Fruit fly (Drosophila melanogaster) whole organism, embryonic: ENCODE data around the gene CG3764.

Experiments
- Atf6 ChIP-seq: fragments of 200-800 bp; sonication (Bioruptor generic); IDR thresholded peaks from 2 replicates; pipeline ENCODE4 v1.3.6; 2022; ENCODE audit warnings: missing biosample characterization, missing genetic modification characterization
- Blimp-1 ChIP-seq: fragments of 200-800 bp; sonication (Bioruptor generic); optimal IDR thresholded peaks from 3 replicates; lab custom pipeline; 2018; ENCODE audit warnings: missing biosample characterization, missing genetic modification characterization, mild to moderate bottlenecking, moderate library complexity, missing genetic modification reagents
- CG1024 ChIP-seq: fragments of 200-800 bp; sonication (Bioruptor generic); IDR thresholded peaks from 2 replicates; pipeline ENCODE4 v1.3.6; 2022; ENCODE audit warnings: missing biosample characterization, missing genetic modification characterization
- CG10274 ChIP-seq: fragments of 200-800 bp; sonication (Bioruptor generic); optimal IDR thresholded peaks from 3 replicates; lab custom pipeline; 2017; ENCODE audit warnings: missing biosample characterization, mild to moderate bottlenecking, missing genetic modification characterization
- CG11085 ChIP-seq: fragments of 200-800 bp; sonication (Bioruptor generic); IDR thresholded peaks from 2 replicates; pipeline ENCODE4 v1.3.6; 2022; ENCODE audit warnings: missing biosample characterization, missing genetic modification characterization
- CG12299 ChIP-seq: fragments of 200-800 bp; sonication (Bioruptor generic); optimal IDR thresholded peaks from 2 replicates; lab custom pipeline; 2018; ENCODE audit warnings: missing biosample characterization, mild to moderate bottlenecking, missing genetic modification characterization
- CG12391 ChIP-seq: fragments of 200-800 bp; sonication (Bioruptor generic); optimal IDR thresholded peaks from 3 replicates; lab custom pipeline; 2018; ENCODE audit warnings: missing biosample characterization, mild to moderate bottlenecking, missing genetic modification characterization, moderate library complexity
- CG13287 ChIP-seq: fragments of 200-800 bp; sonication (Bioruptor generic); IDR thresholded peaks from 2 replicates; pipeline ENCODE4 v1.3.6; 2022; ENCODE audit warnings: missing biosample characterization, missing genetic modification characterization; ENCODE audit not compliant: partially characterized antibody
- CG13775 ChIP-seq: fragments of 200-800 bp; sonication (Bioruptor generic); optimal IDR thresholded peaks from 3 replicates; lab custom pipeline; 2017; ENCODE audit warnings: missing biosample characterization, mild to moderate bottlenecking, missing genetic modification characterization
- CG14710 ChIP-seq: fragments of 200-800 bp; sonication (Bioruptor generic); optimal IDR thresholded peaks from 3 replicates; lab custom pipeline; 2019; ENCODE audit warnings: missing biosample characterization, mild to moderate bottlenecking, missing genetic modification characterization, moderate library complexity
- CG15696 ChIP-seq: fragments of 200-800 bp; sonication (Bioruptor generic); optimal IDR thresholded peaks from 2 replicates; lab custom pipeline; 2019; ENCODE audit warnings: missing biosample characterization, mild to moderate bottlenecking, missing genetic modification characterization, moderate library complexity
- CG2678 ChIP-seq: fragments of 200-800 bp; sonication (Bioruptor generic); optimal IDR thresholded peaks from 3 replicates; lab custom pipeline; 2019; ENCODE audit warnings: missing biosample characterization, mild to moderate bottlenecking, missing genetic modification characterization, moderate library complexity
- CG4707 ChIP-seq: fragments of 200-800 bp; sonication (Bioruptor generic); optimal IDR thresholded peaks from 2 replicates; lab custom pipeline; 2018; ENCODE audit warnings: missing biosample characterization, mild to moderate bottlenecking, missing genetic modification characterization, moderate library complexity
- CG6765 ChIP-seq: fragments of 200-800 bp; sonication (Bioruptor generic); optimal IDR thresholded peaks from 3 replicates; lab custom pipeline; 2017; ENCODE audit warnings: missing biosample characterization, mild to moderate bottlenecking, missing genetic modification characterization
- CG7271 ChIP-seq: fragments of 200-800 bp; sonication (Bioruptor generic); optimal IDR thresholded peaks from 2 replicates; lab custom pipeline; 2018; ENCODE audit warnings: missing biosample characterization, mild to moderate bottlenecking, missing genetic modification characterization, moderate library complexity
- CG8281 ChIP-seq: fragments of 200-800 bp; sonication (Bioruptor generic); optimal IDR thresholded peaks from 2 replicates; lab custom pipeline; 2018; ENCODE audit warnings: missing biosample characterization, mild to moderate bottlenecking, missing genetic modification characterization, moderate library complexity
- CG9727 ChIP-seq: fragments of 200-800 bp; sonication (Bioruptor generic); optimal IDR thresholded peaks from 3 replicates; lab custom pipeline; 2017; ENCODE audit warnings: missing biosample characterization, mild to moderate bottlenecking, missing genetic modification characterization
- Dip2 ChIP-seq: fragments of 200-800 bp; sonication (Bioruptor generic); IDR thresholded peaks from 2 replicates; pipeline ENCODE4 v1.3.6; 2022; ENCODE audit warnings: missing biosample characterization, missing genetic modification characterization
- Dp ChIP-seq: fragments of 200-800 bp; sonication (Bioruptor generic); optimal IDR thresholded peaks from 2 replicates; lab custom pipeline; 2018; ENCODE audit warnings: missing biosample characterization, mild to moderate bottlenecking, missing genetic modification characterization, moderate library complexity
- E2f2 ChIP-seq: fragments of 200-800 bp; sonication (Bioruptor generic); IDR thresholded peaks from 2 replicates; pipeline ENCODE4 v1.3.6; 2022; ENCODE audit warnings: missing biosample characterization, missing genetic modification characterization
- HLHmδ ChIP-seq: fragments of 200-800 bp; sonication (Bioruptor generic); optimal IDR thresholded peaks from 2 replicates; lab custom pipeline; 2018; ENCODE audit warnings: missing biosample characterization, mild to moderate bottlenecking, missing genetic modification characterization, moderate library complexity
- Hey ChIP-seq: fragments of 200-800 bp; sonication (Bioruptor generic); optimal IDR thresholded peaks from 3 replicates; lab custom pipeline; 2018; ENCODE audit warnings: missing biosample characterization, mild to moderate bottlenecking, missing genetic modification characterization
- Hmx ChIP-seq: fragments of 200-800 bp; sonication (Bioruptor generic); optimal IDR thresholded peaks from 2 replicates; lab custom pipeline; 2016; ENCODE audit warnings: missing biosample characterization, missing genetic modification characterization
- Kr ChIP-seq: fragments of 200-800 bp; sonication (Bioruptor generic); optimal IDR thresholded peaks from 2 replicates; lab custom pipeline; 2017; ENCODE audit warnings: missing biosample characterization, mild to moderate bottlenecking, missing genetic modification characterization
- MESR4 ChIP-seq: fragments of 200-800 bp; sonication (Bioruptor generic); optimal IDR thresholded peaks from 2 replicates; lab custom pipeline; 2018; ENCODE audit warnings: missing biosample characterization, mild to moderate bottlenecking, missing genetic modification characterization, moderate library complexity
- NK7.1 ChIP-seq: fragments of 200-800 bp; sonication (Bioruptor generic); optimal IDR thresholded peaks from 3 replicates; lab custom pipeline; 2016; ENCODE audit warnings: missing biosample characterization, missing genetic modification characterization
- Nf-YA ChIP-seq: fragments of 200-800 bp; sonication (Bioruptor generic); IDR thresholded peaks from 2 replicates; pipeline ENCODE4 v1.3.6; 2022; ENCODE audit warnings: missing biosample characterization, missing genetic modification characterization
- Optix ChIP-seq: fragments of 200-800 bp; sonication (Bioruptor generic); IDR thresholded peaks from 3 replicates; pipeline ENCODE4 v1.3.6; 2022; ENCODE audit warnings: missing biosample characterization, missing genetic modification characterization
- Side ChIP-seq: fragments of 200-800 bp; sonication (Bioruptor generic); optimal IDR thresholded peaks from 2 replicates; lab custom pipeline; 2016; ENCODE audit warnings: missing biosample characterization, missing genetic modification characterization
- aop ChIP-seq: fragments of 200-800 bp; sonication (Bioruptor generic); IDR thresholded peaks from 2 replicates; pipeline ENCODE4 v1.3.6; 2022; ENCODE audit warnings: missing biosample characterization, missing genetic modification characterization
- az2 ChIP-seq: fragments of 200-800 bp; sonication (Bioruptor generic); optimal IDR thresholded peaks from 3 replicates; lab custom pipeline; 2016; ENCODE audit warnings: missing biosample characterization, missing genetic modification characterization
- br ChIP-seq: fragments of >200 bp; optimal IDR thresholded peaks from 2 replicates; lab custom pipeline; 2017
- corto ChIP-seq: fragments of 200-800 bp; sonication (Bioruptor generic); optimal IDR thresholded peaks from 2 replicates; lab custom pipeline; 2016; ENCODE audit warnings: missing biosample characterization, mild to moderate bottlenecking, missing genetic modification characterization, moderate library complexity
- emc ChIP-seq: fragments of 200-800 bp; sonication (Bioruptor generic); optimal IDR thresholded peaks from 2 replicates; lab custom pipeline; 2016; ENCODE audit warnings: missing biosample characterization, missing genetic modification characterization
- eyg ChIP-seq: fragments of 200-800 bp; sonication (Bioruptor generic); optimal IDR thresholded peaks from 3 replicates; lab custom pipeline; 2016; ENCODE audit warnings: missing biosample characterization, missing genetic modification characterization
- fd64A ChIP-seq: fragments of 200-800 bp; sonication (Bioruptor generic); optimal IDR thresholded peaks from 3 replicates; lab custom pipeline; 2018; ENCODE audit warnings: missing biosample characterization, mild to moderate bottlenecking, missing genetic modification characterization
- ftz-f1 ChIP-seq: fragments of 200-800 bp; sonication (Bioruptor generic); optimal IDR thresholded peaks from 2 replicates; lab custom pipeline; 2016; ENCODE audit warnings: missing biosample characterization, missing genetic modification characterization
- grau ChIP-seq: fragments of 200-800 bp; optimal IDR thresholded peaks from 3 replicates; lab custom pipeline; 2019; ENCODE audit warnings: missing biosample characterization, mild to moderate bottlenecking, missing genetic modification characterization, moderate library complexity
- ham ChIP-seq: fragments of 200-800 bp; sonication (Bioruptor generic); IDR thresholded peaks from 2 replicates; pipeline ENCODE4 v1.3.6; 2022; ENCODE audit warnings: missing biosample characterization, missing genetic modification characterization
- jigr1 ChIP-seq: fragments of 200-800 bp; sonication (Bioruptor generic); IDR thresholded peaks from 3 replicates; pipeline ENCODE4 v1.3.6; 2022; ENCODE audit warnings: missing biosample characterization, missing genetic modification characterization
- jumu ChIP-seq: fragments of 200-800 bp; sonication (Bioruptor generic); optimal IDR thresholded peaks from 3 replicates; lab custom pipeline; 2016; ENCODE audit warnings: missing biosample characterization, missing genetic modification characterization
- lab ChIP-seq: fragments of 200-800 bp; sonication (Bioruptor generic); optimal IDR thresholded peaks from 3 replicates; lab custom pipeline; 2017; ENCODE audit warnings: missing biosample characterization, missing genetic modification characterization, mild to moderate bottlenecking, moderate library complexity, missing genetic modification reagents
- pfk ChIP-seq: fragments of 200-800 bp; sonication (Bioruptor generic); optimal IDR thresholded peaks from 2 replicates; lab custom pipeline; 2018; ENCODE audit warnings: missing biosample characterization, mild to moderate bottlenecking, missing genetic modification characterization, moderate library complexity
- psq ChIP-seq: fragments of 200-800 bp; sonication (Bioruptor generic); optimal IDR thresholded peaks from 2 replicates; lab custom pipeline; 2017; ENCODE audit warnings: missing biosample characterization, missing genetic modification characterization
- pzg ChIP-seq: fragments of 200-800 bp; sonication (Bioruptor generic); optimal IDR thresholded peaks from 3 replicates; lab custom pipeline; 2018; ENCODE audit warnings: missing biosample characterization, mild to moderate bottlenecking, missing genetic modification characterization, moderate library complexity
- repo ChIP-seq: fragments of 200-800 bp; sonication (Bioruptor generic); optimal IDR thresholded peaks from 2 replicates; lab custom pipeline; 2016; ENCODE audit warnings: missing biosample characterization, missing genetic modification characterization
- ro ChIP-seq: fragments of 200-800 bp; sonication (Bioruptor generic); IDR thresholded peaks from 2 replicates; pipeline ENCODE4 v1.3.6; 2022; ENCODE audit warnings: missing biosample characterization, missing genetic modification characterization
- row ChIP-seq: fragments of 200-800 bp; sonication (Bioruptor generic); IDR thresholded peaks from 3 replicates; pipeline ENCODE4 v1.3.6; 2022; ENCODE audit warnings: missing biosample characterization, missing genetic modification characterization
- slbo ChIP-seq: fragments of 200-800 bp; sonication (Bioruptor generic); IDR thresholded peaks from 2 replicates; pipeline ENCODE4 v1.3.6; 2022; ENCODE audit warnings: missing biosample characterization, missing genetic modification characterization
- trh ChIP-seq: fragments of 200-800 bp; sonication (Bioruptor generic); optimal IDR thresholded peaks from 2 replicates; lab custom pipeline; 2016; ENCODE audit warnings: missing biosample characterization, missing genetic modification characterization
- vvl ChIP-seq: fragments of 200-800 bp; sonication (Bioruptor generic); IDR thresholded peaks from 2 replicates; pipeline ENCODE4 v1.3.6; 2022; ENCODE audit warnings: missing biosample characterization, missing genetic modification characterization

The CG3764 gene

DNA sequence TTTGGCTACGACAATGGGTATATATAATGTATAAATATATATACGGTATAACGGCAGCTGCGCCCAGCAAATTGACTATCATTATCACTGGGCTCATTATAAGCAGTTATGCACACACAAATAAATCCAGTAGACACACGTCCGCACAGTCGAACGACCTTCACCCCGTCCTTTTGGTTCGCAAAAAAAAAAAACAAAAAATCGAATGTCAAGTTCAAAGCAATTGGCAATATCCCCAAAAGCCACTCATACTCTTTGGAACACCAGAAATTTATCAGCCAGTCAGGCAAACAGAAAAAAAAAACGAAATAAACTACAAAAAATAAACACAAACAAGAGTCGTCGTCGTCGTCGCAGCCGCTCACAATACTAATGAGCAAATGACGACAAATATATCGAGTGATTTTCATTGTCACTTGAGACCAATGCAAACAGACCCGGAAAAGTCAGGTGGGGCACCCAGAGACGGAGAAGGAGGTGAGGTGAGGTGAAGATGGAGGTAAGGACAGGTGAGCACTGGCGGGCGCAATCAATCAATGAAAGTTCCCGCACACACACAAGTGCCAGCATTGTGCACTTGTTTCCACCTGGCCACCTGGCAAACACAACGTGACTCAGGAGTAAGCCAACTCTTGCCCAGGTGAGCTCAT is 7.5 kb downstream of the CG3764 start (continued):
- TF ChIP-seq MESR4 (GFP tag; lab: Kevin White, UChicago): no peak
- TF ChIP-seq CG1024 (GFP tag; lab: Robert Waterston, UW): no peak
- TF ChIP-seq CG2678 (tag; lab: Kevin White, UChicago): no peak
- TF ChIP-seq CG15696 (tag; lab: Kevin White, UChicago): peak; percentile 25
- no peak for TF ChIP-seq ftz-f1 (GFP tag; lab: Kevin White, UChicago)
- peak; percentile 63 for TF ChIP-seq CG8281 (tag; lab: Kevin White, UChicago)
- no peak for TF ChIP-seq aop (GFP tag; lab: Robert Waterston, UW)
- no peak for TF ChIP-seq CG12299 (tag; lab: Kevin White, UChicago)
- no peak for TF ChIP-seq Hey (tag; lab: Kevin White, UChicago)
- no peak for TF ChIP-seq repo (GFP tag; lab: Kevin White, UChicago)
- no peak; the same call in 2 of the 3 replicates for TF ChIP-seq jigr1 (GFP tag; lab: Robert Waterston, UW)
- 0 out of 2 replicates have a peak, but pooled peaks have one; percentile 7 for TF ChIP-seq ham (GFP tag; lab: Robert Waterston, UW)
- TF ChIP-seq pzg: no peak
- TF ChIP-seq HLHmδ (GFP tag; lab: Kevin White, UChicago): peak; percentile 5
- TF ChIP-seq Dp: no peak
- TF ChIP-seq E2f2 (GFP tag; lab: Robert Waterston, UW): no peak
- TF ChIP-seq CG7271: no peak
- TF ChIP-seq Hmx (GFP tag; lab: Kevin White, UChicago): no peak
- TF ChIP-seq Dip2 (GFP tag; lab: Robert Waterston, UW): no peak
- no peak for TF ChIP-seq eyg (GFP tag; lab: Kevin White, UChicago)
- TF ChIP-seq row: peak; percentile 11; the same call in 2 of the 3 replicates
- no peak for TF ChIP-seq Nf-YA
- TF ChIP-seq lab: peak; percentile 19
- no peak for TF ChIP-seq CG12391 (tag; lab: Kevin White, UChicago)
- no peak for TF ChIP-seq CG10274 (GFP tag; lab: Kevin White, UChicago)
- TF ChIP-seq slbo (GFP tag; lab: Robert Waterston, UW): peak; percentile 57
- no peak for TF ChIP-seq CG13287
- TF ChIP-seq fd64A (GFP tag; lab: Kevin White, UChicago): no peak
- no peak for TF ChIP-seq CG4707 (GFP tag; lab: Kevin White, UChicago)
- no peak for TF ChIP-seq emc (GFP tag; lab: Kevin White, UChicago)
- TF ChIP-seq Kr (GFP tag; lab: Kevin White, UChicago): no peak
- TF ChIP-seq Side (GFP tag; lab: Kevin White, UChicago): no peak
- TF ChIP-seq Blimp-1 (GFP tag; lab: Kevin White, UChicago): no peak
- TF ChIP-seq pfk: no peak
- no peak for TF ChIP-seq CG13775 (GFP tag; lab: Kevin White, UChicago)
- no peak for TF ChIP-seq az2 (GFP tag; lab: Kevin White, UChicago)
- TF ChIP-seq br: no peak
- no peak; the same call in 1 of the 2 replicates for TF ChIP-seq vvl
- TF ChIP-seq grau (tag; lab: Kevin White, UChicago): no peak
- TF ChIP-seq Atf6 (GFP tag; lab: Robert Waterston, UW): no peak; the same call in 1 of the 2 replicates
- TF ChIP-seq jumu (GFP tag; lab: Kevin White, UChicago): no peak
- no peak for TF ChIP-seq CG14710 (tag; lab: Kevin White, UChicago)
- TF ChIP-seq psq (GFP tag; lab: Kevin White, UChicago): no peak
- TF ChIP-seq ro (GFP tag; lab: Robert Waterston, UW): no peak
- TF ChIP-seq CG11085 (GFP tag; lab: Robert Waterston, UW): peak; percentile 6; the same call in 1 of the 2 replicates
- TF ChIP-seq CG6765 (GFP tag; lab: Kevin White, UChicago): no peak
- TF ChIP-seq NK7.1 (GFP tag; lab: Kevin White, UChicago): no peak
- TF ChIP-seq CG9727 (GFP tag; lab: Kevin White, UChicago): no peak
- TF ChIP-seq Optix: no peak
- TF ChIP-seq corto (GFP tag; lab: Kevin White, UChicago): no peak
- no peak for TF ChIP-seq trh (GFP tag; lab: Kevin White, UChicago)
